Worm (Caenorhabditis elegans) whole organism, early embryonic: ENCODE measurements around the gene cyn-6.

Experiments
- B0310.2 ChIP-seq: sonication (generic microtip); optimal IDR thresholded peaks from 2 replicates; lab custom pipeline; 2016; ENCODE audit warnings: mild to moderate bottlenecking, missing genetic modification characterization, missing compliant biosample characterization
- F13C5.2 ChIP-seq: sonication (generic microtip); optimal IDR thresholded peaks from 2 replicates; lab custom pipeline; 2017; ENCODE audit warnings: mild to moderate bottlenecking, missing genetic modification characterization, inconsistent platforms, missing compliant biosample characterization
- aly-1 ChIP-seq: sonication (generic microtip); optimal IDR thresholded peaks from 2 replicates; lab custom pipeline; 2016; ENCODE audit warnings: missing genetic modification characterization, missing compliant biosample characterization
- ama-1 ChIP-seq: fragments of 150-350 bp; optimal IDR thresholded peaks from 2 replicates; lab custom pipeline; 2014
- ceh-13 ChIP-seq: fragments of 200-800 bp; sonication (Bioruptor generic); optimal IDR thresholded peaks from 2 replicates; lab custom pipeline; 2018; ENCODE audit warnings: mild to moderate bottlenecking, missing genetic modification characterization, missing compliant biosample characterization
- ceh-36 ChIP-seq: sonication (generic microtip); optimal IDR thresholded peaks from 2 replicates; lab custom pipeline; 2016; ENCODE audit warnings: missing genetic modification characterization, inconsistent platforms, missing compliant biosample characterization
- ets-7 ChIP-seq: sonication (generic microtip); optimal IDR thresholded peaks from 2 replicates; lab custom pipeline; 2016; ENCODE audit warnings: missing genotype, missing genetic modification characterization, missing compliant biosample characterization
- flt-1 ChIP-seq: fragments of 200-800 bp; sonication (Bioruptor generic); IDR thresholded peaks from 2 replicates; pipeline ENCODE4 v1.3.6; 2022; ENCODE audit warnings: missing genetic modification characterization, missing compliant biosample characterization
- hmbx-1 ChIP-seq: sonication (generic microtip); optimal IDR thresholded peaks from 2 replicates; lab custom pipeline; 2016; ENCODE audit warnings: mild to moderate bottlenecking, missing genetic modification characterization, missing compliant biosample characterization
- hmg-4 ChIP-seq: fragments of 200-800 bp; sonication (Bioruptor generic); optimal IDR thresholded peaks from 2 replicates; lab custom pipeline; 2018; ENCODE audit warnings: mild to moderate bottlenecking, missing genetic modification characterization, missing compliant biosample characterization
- hnd-1 ChIP-seq: sonication (generic microtip); optimal IDR thresholded peaks from 2 replicates; lab custom pipeline; 2016; ENCODE audit warnings: missing genetic modification characterization, missing compliant biosample characterization
- pes-1 ChIP-seq: fragments of 200-800 bp; sonication (Bioruptor generic); IDR thresholded peaks from 2 replicates; pipeline ENCODE4 v1.3.6; 2022; ENCODE audit warnings: missing genetic modification reagents, missing genetic modification characterization, missing compliant biosample characterization
- scrt-1 ChIP-seq: fragments of 200-800 bp; sonication (Bioruptor generic); IDR thresholded peaks from 2 replicates; pipeline ENCODE4 v1.3.6; 2022; ENCODE audit warnings: missing genetic modification characterization, missing compliant biosample characterization
- sea-1 ChIP-seq: fragments of 200-800 bp; sonication (Bioruptor generic); conservative IDR thresholded peaks from 2 replicates; pipeline ENCODE4 v1.3.6; 2022; ENCODE audit warnings: missing genetic modification characterization, missing compliant biosample characterization
- tbx-11 ChIP-seq: fragments of 200-800 bp; sonication (Bioruptor generic); IDR thresholded peaks from 2 replicates; pipeline ENCODE4 v1.3.6; 2022; ENCODE audit warnings: missing genetic modification characterization, missing compliant biosample characterization
- tbx-37 ChIP-seq: fragments of 200-800 bp; sonication (Bioruptor generic); conservative IDR thresholded peaks from 2 replicates; pipeline ENCODE4 v1.3.6; 2022; ENCODE audit warnings: missing genetic modification reagents, missing genetic modification characterization, missing compliant biosample characterization
- tra-4 ChIP-seq: sonication (generic microtip); optimal IDR thresholded peaks from 2 replicates; lab custom pipeline; 2017; ENCODE audit warnings: missing genetic modification characterization, missing compliant biosample characterization

Gene cyn-6

ce11 chrIII:815845-816244 lies 42.6 kb downstream of the cyn-6 start, which contains the start of gene dac-1:
Gene dac-1, plus strand, starts transcription at chrIII:816145.
- TF ChIP-seq hmg-4 (GFP tag; lab: Kevin White, UChicago) (no peak), ets-7 (no peak), ceh-13 (GFP tag; lab: Kevin White, UChicago) (no peak), B0310.2 (tag; lab: Kevin White, UChicago) (no peak), scrt-1 (GFP tag; lab: Robert Waterston, UW) (no peak), ceh-36 (tag; lab: Kevin White, UChicago) (no peak), tbx-37 (no peak), pes-1 (GFP tag; lab: Robert Waterston, UW) (no peak), aly-1 (tag; lab: Kevin White, UChicago) (no peak)

- TF ChIP-seq B0310.2 (tag; lab: Kevin White, UChicago) (no peak), aly-1 (tag; lab: Kevin White, UChicago) (no peak), hnd-1 (tag; lab: Kevin White, UChicago) (no peak), F13C5.2 (no peak)
Observed at ce11 chrIII:819313-819712, 46.1 kb downstream of the cyn-6 start.

DNA sequence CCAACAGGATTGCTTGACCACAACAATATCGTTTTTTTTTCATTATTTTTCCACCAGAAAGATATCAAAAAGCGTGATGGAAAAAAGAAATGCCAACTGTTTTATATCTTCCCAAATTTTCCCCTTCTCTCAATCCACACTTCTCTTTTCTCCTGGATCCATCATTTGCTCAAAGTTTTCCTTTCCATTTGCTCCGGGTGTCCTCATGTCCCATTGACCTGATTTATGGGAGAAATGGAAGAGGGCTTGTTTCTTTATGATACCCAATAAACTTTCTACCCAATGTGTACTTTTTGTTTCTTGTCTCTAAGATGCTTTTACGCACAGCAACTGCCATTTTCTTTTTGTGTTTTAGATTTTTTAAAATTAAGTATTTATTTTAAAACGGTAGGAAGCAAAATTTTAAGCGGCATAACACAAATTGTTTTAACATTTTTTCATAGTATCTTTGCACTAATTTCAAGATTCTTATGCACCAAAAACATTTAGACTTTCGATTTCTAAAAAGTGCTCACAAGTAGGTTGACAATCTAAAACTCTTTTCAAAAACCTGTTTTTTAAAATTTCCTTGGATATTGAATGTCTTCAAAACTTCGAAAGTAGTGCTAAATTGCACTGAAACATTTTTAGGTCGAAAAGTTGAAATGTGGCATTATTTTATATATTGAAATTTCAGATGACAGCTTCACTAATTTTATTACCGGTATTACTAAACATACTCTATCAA lies 49.5 kb downstream of the cyn-6 start, which contains the start of gene clec-149:
clec-149 (plus strand) TSS at position 677 of the 727 bp plus-strand sequence.
- no peak for TF ChIP-seq ceh-13 (GFP tag; lab: Kevin White, UChicago)
- TF ChIP-seq hmbx-1 (tag; lab: Kevin White, UChicago), result no peak
- no peak for TF ChIP-seq tbx-11
- no peak for TF ChIP-seq aly-1 (tag; lab: Kevin White, UChicago)
- TF ChIP-seq pes-1 (GFP tag; lab: Robert Waterston, UW), result no peak
- TF ChIP-seq ets-7, result no peak
- TF ChIP-seq hnd-1 (tag; lab: Kevin White, UChicago), result no peak
- no peak for TF ChIP-seq tbx-37
- TF ChIP-seq ceh-36 (tag; lab: Kevin White, UChicago), result no peak
- TF ChIP-seq tra-4 (tag; lab: Kevin White, UChicago), result no peak
- no peak for TF ChIP-seq F13C5.2
- TF ChIP-seq ama-1, result no peak
- TF ChIP-seq sea-1, result no peak
- TF ChIP-seq flt-1 (GFP tag; lab: Robert Waterston, UW), result no peak
- TF ChIP-seq scrt-1 (GFP tag; lab: Robert Waterston, UW), result no peak
- TF ChIP-seq B0310.2 (tag; lab: Kevin White, UChicago), result no peak
- TF ChIP-seq hmg-4 (GFP tag; lab: Kevin White, UChicago), result no peak
